Worm (Caenorhabditis elegans): ENCODE results near the gene sumv-1.
"Not testable (repeated sequence)": the region's sequence is repeated elsewhere in the genome, so short reads cannot be mapped to it uniquely, and the experiment has no call there.

DNA sequence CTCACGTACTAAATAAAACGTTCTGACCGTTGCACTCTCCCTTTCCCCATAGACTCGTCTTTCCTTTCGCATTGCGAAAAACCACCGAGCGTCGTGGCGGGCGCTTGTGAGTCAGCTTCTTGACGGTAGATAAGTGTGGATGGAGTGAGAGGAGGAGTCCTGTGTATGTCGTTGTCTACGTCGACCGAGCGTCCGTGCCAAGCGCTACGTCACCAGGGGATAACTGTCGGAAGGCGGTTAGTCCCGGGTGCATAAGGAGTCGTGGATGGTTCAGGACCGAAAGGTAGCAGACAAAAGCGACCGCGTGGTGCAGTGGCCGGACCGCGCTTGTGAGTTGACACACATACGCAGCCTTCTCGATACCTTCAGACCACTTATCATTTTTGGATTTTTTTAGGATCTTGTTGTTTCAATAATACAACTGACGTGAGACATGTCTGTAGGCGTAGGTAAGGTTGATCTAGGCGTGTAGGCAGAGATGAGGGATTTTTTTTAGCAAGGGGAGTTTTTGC is 42.8 kb downstream of the sumv-1 start:
- not testable (repeated sequence) for TF ChIP-seq lsy-2 (tag; optimal IDR thresholded peaks at IDR 0.05); sem-2 (GFP tag; optimal IDR thresholded peaks at IDR 0.05); mab-5 (tag; optimal IDR thresholded peaks at IDR 0.05); blmp-1 (tag; optimal IDR thresholded peaks at IDR 0.05); M03D4.4 (tag; optimal IDR thresholded peaks at IDR 0.05); elt-3 (tag; optimal IDR thresholded peaks at IDR 0.05); ces-1 (GFP tag; optimal IDR thresholded peaks at IDR 0.05); ztf-11 (tag; optimal IDR thresholded peaks at IDR 0.05); snpc-4 (tag; optimal IDR thresholded peaks at IDR 0.05); ceh-39 (tag; optimal IDR thresholded peaks at IDR 0.05)
- TF ChIP-seq sptf-1 (tag; optimal IDR thresholded peaks at IDR 0.05) (peak; percentile 85), ceh-43 (GFP tag; optimal IDR thresholded peaks at IDR 0.05) (peak; percentile 60)

Measured in whole organism, mixed stage, embryonic.